Fruit fly (Drosophila melanogaster) whole organism, embryonic: Measurements from ENCODE around the gene mask.

ENCODE experiments used
- Antp ChIP-seq: fragments of 200-800 bp; sonication (Bioruptor generic); optimal IDR thresholded peaks from 3 replicates; lab custom pipeline; 2016; ENCODE audit warnings: missing biosample characterization, missing genetic modification characterization
- CG11093 ChIP-seq: fragments of 200-800 bp; sonication (Bioruptor generic); IDR thresholded peaks from 3 replicates; pipeline ENCODE4 v1.3.6; 2022; ENCODE audit warnings: missing biosample characterization, missing genetic modification characterization
- CG11247 ChIP-seq: fragments of 200-800 bp; sonication (Bioruptor generic); IDR thresholded peaks from 2 replicates; pipeline ENCODE4 v1.3.6; 2022; ENCODE audit warnings: missing biosample characterization, missing genetic modification characterization
- CG11696 ChIP-seq: fragments of 200-800 bp; sonication (Bioruptor generic); IDR thresholded peaks from 2 replicates; pipeline ENCODE4 v1.3.6; 2022; ENCODE audit warnings: missing biosample characterization, missing genetic modification characterization
- CG14441 ChIP-seq: fragments of 200-800 bp; sonication (Bioruptor generic); IDR thresholded peaks from 2 replicates; pipeline ENCODE4 v1.3.6; 2022; ENCODE audit warnings: missing biosample characterization, missing genetic modification characterization
- CG14860 ChIP-seq: fragments of 200-800 bp; sonication (Bioruptor generic); IDR thresholded peaks from 3 replicates; pipeline ENCODE4 v1.3.6; 2022; ENCODE audit warnings: missing biosample characterization, missing genetic modification characterization; ENCODE audit not compliant: partially characterized antibody
- CG16779 ChIP-seq: fragments of 200-800 bp; sonication (Bioruptor generic); IDR thresholded peaks from 2 replicates; pipeline ENCODE4 v1.3.6; 2022; ENCODE audit warnings: missing biosample characterization, missing genetic modification characterization
- CG17385 ChIP-seq: fragments of 200-800 bp; sonication (Bioruptor generic); optimal IDR thresholded peaks from 3 replicates; lab custom pipeline; 2018; ENCODE audit warnings: missing biosample characterization, mild to moderate bottlenecking, missing genetic modification characterization
- CG17568 ChIP-seq: fragments of 200-800 bp; sonication (Bioruptor generic); optimal IDR thresholded peaks from 2 replicates; lab custom pipeline; 2018; ENCODE audit warnings: missing biosample characterization, mild to moderate bottlenecking, missing genetic modification characterization, moderate library complexity
- CG18764 ChIP-seq: fragments of 200-800 bp; sonication (Bioruptor generic); optimal IDR thresholded peaks from 3 replicates; lab custom pipeline; 2016; ENCODE audit warnings: missing biosample characterization, missing genetic modification characterization
- CG2129 ChIP-seq: fragments of 200-800 bp; sonication (Bioruptor generic); IDR thresholded peaks from 2 replicates; pipeline ENCODE4 v1.3.6; 2022; ENCODE audit warnings: missing biosample characterization, missing genetic modification characterization; ENCODE audit not compliant: partially characterized antibody
- CG2678 ChIP-seq: fragments of 200-800 bp; sonication (Bioruptor generic); optimal IDR thresholded peaks from 3 replicates; lab custom pipeline; 2019; ENCODE audit warnings: missing biosample characterization, mild to moderate bottlenecking, missing genetic modification characterization, moderate library complexity
- CG33213 ChIP-seq: fragments of 200-800 bp; sonication (Bioruptor generic); optimal IDR thresholded peaks from 3 replicates; lab custom pipeline; 2016; ENCODE audit warnings: missing biosample characterization, missing genetic modification characterization
- CG4328 ChIP-seq: fragments of 200-800 bp; sonication (Bioruptor generic); optimal IDR thresholded peaks from 3 replicates; lab custom pipeline; 2017; ENCODE audit warnings: missing biosample characterization, missing genetic modification reagents, missing genetic modification characterization
- CG4404 ChIP-seq: fragments of 200-800 bp; sonication (Bioruptor generic); IDR thresholded peaks from 2 replicates; pipeline ENCODE4 v1.3.6; 2022; ENCODE audit warnings: missing biosample characterization, missing genetic modification characterization
- CG4730 ChIP-seq: fragments of 200-800 bp; sonication (Bioruptor generic); IDR thresholded peaks from 2 replicates; pipeline ENCODE4 v1.3.6; 2022; ENCODE audit warnings: missing biosample characterization, missing genetic modification characterization
- CG6683 ChIP-seq: fragments of 200-800 bp; sonication (Bioruptor generic); optimal IDR thresholded peaks from 2 replicates; lab custom pipeline; 2017; ENCODE audit warnings: missing biosample characterization, mild to moderate bottlenecking, missing genetic modification characterization, missing genetic modification reagents
- CG7987 ChIP-seq: fragments of 200-800 bp; sonication (Bioruptor generic); optimal IDR thresholded peaks from 2 replicates; lab custom pipeline; 2018; ENCODE audit warnings: missing biosample characterization, mild to moderate bottlenecking, missing genetic modification characterization, moderate library complexity
- CG9797 ChIP-seq: fragments of 200-800 bp; sonication (Bioruptor generic); optimal IDR thresholded peaks from 3 replicates; lab custom pipeline; 2018; ENCODE audit warnings: missing biosample characterization, mild to moderate bottlenecking, missing genetic modification characterization
- Deaf1 ChIP-seq: fragments of 200-800 bp; optimal IDR thresholded peaks from 3 replicates; lab custom pipeline; 2019; ENCODE audit warnings: missing biosample characterization, mild to moderate bottlenecking, missing genetic modification characterization, moderate library complexity
- Dp ChIP-seq: fragments of 200-800 bp; sonication (Bioruptor generic); optimal IDR thresholded peaks from 2 replicates; lab custom pipeline; 2018; ENCODE audit warnings: missing biosample characterization, mild to moderate bottlenecking, missing genetic modification characterization, moderate library complexity
- Fer1 ChIP-seq: fragments of 200-800 bp; sonication (Bioruptor generic); optimal IDR thresholded peaks from 2 replicates; lab custom pipeline; 2017; ENCODE audit warnings: missing biosample characterization, mild to moderate bottlenecking, missing genetic modification characterization
- Hand ChIP-seq: fragments of 200-800 bp; sonication (Bioruptor generic); optimal IDR thresholded peaks from 2 replicates; lab custom pipeline; 2017; ENCODE audit warnings: mild to moderate bottlenecking, missing biosample characterization, missing genetic modification reagents, missing genetic modification characterization
- Lhr ChIP-seq: fragments of 200-800 bp; sonication (Bioruptor generic); optimal IDR thresholded peaks from 3 replicates; lab custom pipeline; 2017; ENCODE audit warnings: mild to moderate bottlenecking, missing biosample characterization, missing genetic modification reagents, missing genetic modification characterization
- Med ChIP-seq: fragments of 200-800 bp; sonication (Bioruptor generic); peaks from one replicate; lab custom pipeline; 2016; ENCODE audit warnings: missing biosample characterization, missing genetic modification characterization, mild to moderate bottlenecking, inconsistent platforms, moderate library complexity
- Myb ChIP-seq: fragments of 200-800 bp; sonication (Bioruptor generic); optimal IDR thresholded peaks from 2 replicates; lab custom pipeline; 2016; ENCODE audit warnings: missing biosample characterization, missing genetic modification characterization
- NC2α ChIP-seq: fragments of 200-800 bp; sonication (Bioruptor generic); optimal IDR thresholded peaks from 2 replicates; lab custom pipeline; 2016; ENCODE audit warnings: missing biosample characterization, missing genetic modification characterization
- NC2β ChIP-seq: fragments of 200-800 bp; sonication (Bioruptor generic); optimal IDR thresholded peaks from 2 replicates; lab custom pipeline; 2016; ENCODE audit warnings: missing biosample characterization, missing genetic modification characterization
- Sox100B ChIP-seq: fragments of 200-800 bp; sonication (Bioruptor generic); optimal IDR thresholded peaks from 3 replicates; lab custom pipeline; 2018; ENCODE audit warnings: missing biosample characterization, mild to moderate bottlenecking, missing genetic modification characterization
- Sry-δ ChIP-seq: fragments of 200-800 bp; sonication (Bioruptor generic); optimal IDR thresholded peaks from 2 replicates; lab custom pipeline; 2016; ENCODE audit warnings: missing biosample characterization, missing genetic modification characterization
- ato ChIP-seq: fragments of 200-800 bp; sonication (Bioruptor generic); IDR thresholded peaks from 2 replicates; pipeline ENCODE4 v1.3.6; 2022; ENCODE audit warnings: missing biosample characterization, missing genetic modification characterization; ENCODE audit not compliant: partially characterized antibody
- caup ChIP-seq: fragments of 200-800 bp; sonication (Bioruptor generic); optimal IDR thresholded peaks from 3 replicates; lab custom pipeline; 2017; ENCODE audit warnings: missing biosample characterization, mild to moderate bottlenecking, missing genetic modification characterization, moderate library complexity; ENCODE audit not compliant: severe bottlenecking
- danr ChIP-seq: fragments of 200-800 bp; sonication (Bioruptor generic); IDR thresholded peaks from 2 replicates; pipeline ENCODE4 v1.3.6; 2022; ENCODE audit warnings: missing biosample characterization, missing genetic modification characterization
- exex ChIP-seq: fragments of 200-800 bp; sonication (Bioruptor generic); optimal IDR thresholded peaks from 4 replicates; lab custom pipeline; 2018; ENCODE audit warnings: missing biosample characterization, mild to moderate bottlenecking, missing genetic modification characterization, moderate library complexity
- fd102C ChIP-seq: fragments of 200-800 bp; sonication (Bioruptor generic); optimal IDR thresholded peaks from 2 replicates; lab custom pipeline; 2018; ENCODE audit warnings: missing biosample characterization, mild to moderate bottlenecking, missing genetic modification characterization, moderate library complexity
- gsb ChIP-seq: fragments of 200-800 bp; sonication (Bioruptor generic); IDR thresholded peaks from 2 replicates; pipeline ENCODE4 v1.3.6; 2022; ENCODE audit warnings: missing biosample characterization, missing genetic modification characterization
- insv ChIP-seq, 2 experiments: fragments of 200-800 bp; sonication (Bioruptor generic); optimal IDR thresholded peaks; 3 replicates each; lab custom pipeline; 2016 to 2018; ENCODE audit warnings: missing biosample characterization in 2 of 2, missing genetic modification characterization in 2 of 2
- kah ChIP-seq: fragments of 200-800 bp; sonication (Bioruptor generic); optimal IDR thresholded peaks from 2 replicates; lab custom pipeline; 2018; ENCODE audit warnings: missing biosample characterization, mild to moderate bottlenecking, missing genetic modification characterization
- knrl ChIP-seq: fragments of 200-800 bp; sonication (Bioruptor generic); IDR thresholded peaks from 3 replicates; pipeline ENCODE4 v1.3.6; 2022; ENCODE audit warnings: missing biosample characterization, missing genetic modification characterization; ENCODE audit not compliant: partially characterized antibody
- lab ChIP-seq: fragments of 200-800 bp; sonication (Bioruptor generic); optimal IDR thresholded peaks from 3 replicates; lab custom pipeline; 2017; ENCODE audit warnings: missing biosample characterization, missing genetic modification characterization, mild to moderate bottlenecking, moderate library complexity, missing genetic modification reagents
- lov ChIP-seq, 2 experiments: fragments of 200-800 bp in 1 of 2; fragments of >200 bp in 1 of 2; sonication (Bioruptor generic) in 1 of 2; IDR thresholded peaks in 1 of 2; optimal IDR thresholded peaks in 1 of 2; 2 replicates in 1 of 2; 3 replicates in 1 of 2; pipeline versions ENCODE4 v1.3.6 to Lab custom; 2017 to 2022; ENCODE audit warnings: missing biosample characterization in 1 of 2, missing genetic modification characterization in 1 of 2
- pho ChIP-seq: fragments of 200-800 bp; sonication (Bioruptor generic); optimal IDR thresholded peaks from 2 replicates; lab custom pipeline; 2016; ENCODE audit warnings: missing biosample characterization, missing genetic modification characterization
- pnt ChIP-seq: fragments of 200-800 bp; sonication (Bioruptor generic); optimal IDR thresholded peaks from 3 replicates; lab custom pipeline; 2016; ENCODE audit warnings: missing biosample characterization, missing genetic modification characterization
- prd ChIP-seq, 3 experiments: fragments of >200 bp in 2 of 3; fragments of 200-800 bp in 1 of 3; sonication (Bioruptor generic) in 1 of 3; optimal IDR thresholded peaks in 2 of 3; IDR thresholded peaks in 1 of 3; 2 replicates in 2 of 3; 3 replicates in 1 of 3; pipeline versions ENCODE4 v1.3.6 to Lab custom; 2017 to 2022; ENCODE audit warnings: missing biosample characterization in 1 of 3, missing genetic modification characterization in 1 of 3
- pzg ChIP-seq: fragments of 200-800 bp; sonication (Bioruptor generic); optimal IDR thresholded peaks from 3 replicates; lab custom pipeline; 2018; ENCODE audit warnings: missing biosample characterization, mild to moderate bottlenecking, missing genetic modification characterization, moderate library complexity
- sens-2 ChIP-seq: fragments of 200-800 bp; sonication (Bioruptor generic); IDR thresholded peaks from 2 replicates; pipeline ENCODE4 v1.3.6; 2022; ENCODE audit warnings: missing biosample characterization, missing genetic modification characterization
- sqz ChIP-seq: fragments of 200-800 bp; sonication (Bioruptor generic); optimal IDR thresholded peaks from 3 replicates; lab custom pipeline; 2018; ENCODE audit warnings: missing biosample characterization, mild to moderate bottlenecking, missing genetic modification characterization
- tll ChIP-seq, 2 experiments: fragments of 200-800 bp in 1 of 2; fragments of >200 bp in 1 of 2; sonication (Bioruptor generic) in 1 of 2; optimal IDR thresholded peaks; 2 replicates each; lab custom pipeline; 2017 to 2019; ENCODE audit warnings: missing biosample characterization in 2 of 2, missing genetic modification characterization in 2 of 2, mild to moderate bottlenecking in 1 of 2, moderate library complexity in 1 of 2

mask gene

dm6 chr3R:24271071-24271470 is 40.7 kb downstream of the mask start, which contains the start of gene jar (continued):
- TF ChIP-seq fd102C (GFP tag; lab: Kevin White, UChicago) = peak; percentile 21
- no peak for TF ChIP-seq lov (optimal IDR thresholded peaks at IDR 0.05; lab: Kevin White, UChicago)
- 0 out of 3 replicates have a peak, but pooled peaks have one; percentile 32 for TF ChIP-seq lov (GFP tag; IDR thresholded peaks at IDR 0.05; lab: Robert Waterston, UW)
- TF ChIP-seq ato (GFP tag; lab: Robert Waterston, UW) = peak; percentile 88
- TF ChIP-seq pho (GFP tag; lab: Kevin White, UChicago) = peak; percentile 12
- peak in 1 of 2 experiments; percentile 73 for TF ChIP-seq insv (GFP tag; optimal IDR thresholded peaks at IDR 0.05; lab: Kevin White, UChicago)
- TF ChIP-seq CG2678 (tag; lab: Kevin White, UChicago) = peak; percentile 34
- peak; percentile 34 for TF ChIP-seq kah (GFP tag; lab: Kevin White, UChicago)
- no peak for TF ChIP-seq CG4404 (GFP tag; lab: Robert Waterston, UW)
- TF ChIP-seq CG11093 = no peak
- TF ChIP-seq CG17385 (GFP tag; lab: Kevin White, UChicago) = peak; percentile 54
- peak; percentile 98 for TF ChIP-seq Sry-δ (GFP tag; lab: Kevin White, UChicago)
- peak; percentile 88 for TF ChIP-seq knrl (GFP tag; lab: Robert Waterston, UW)
- peak; percentile 72 for TF ChIP-seq Fer1 (GFP tag; lab: Kevin White, UChicago)
- TF ChIP-seq tll (GFP tag; optimal IDR thresholded peaks at IDR 0.05; lab: Kevin White, UChicago) = peak in 1 of 2 experiments; percentile 7
- no peak for TF ChIP-seq CG17568 (GFP tag; lab: Kevin White, UChicago)
- TF ChIP-seq pnt (GFP tag; lab: Kevin White, UChicago) = no peak
- no peak for TF ChIP-seq CG4328 (GFP tag; lab: Kevin White, UChicago)
- peak; percentile 43 for TF ChIP-seq sqz (GFP tag; lab: Kevin White, UChicago)
- TF ChIP-seq CG14860 (GFP tag; lab: Robert Waterston, UW) = no peak; the same call in 2 of the 3 replicates
- peak; percentile 60 for TF ChIP-seq lab (GFP tag; lab: Kevin White, UChicago)
- peak; percentile 67 for TF ChIP-seq sens-2
- TF ChIP-seq CG11247 (GFP tag; lab: Robert Waterston, UW) = peak; percentile 11; the same call in 1 of the 2 replicates
- TF ChIP-seq Antp (GFP tag; lab: Kevin White, UChicago) = no peak
- TF ChIP-seq CG7987 = peak; percentile 71
- TF ChIP-seq CG2129 = peak; percentile 70; the same call in 1 of the 2 replicates
- TF ChIP-seq exex (tag; lab: Kevin White, UChicago) = peak; percentile 22
- TF ChIP-seq CG4730 = no peak
- peak; percentile 44 for TF ChIP-seq caup (GFP tag; lab: Kevin White, UChicago)
- peak; percentile 97 for TF ChIP-seq pzg (GFP tag; lab: Kevin White, UChicago)
- TF ChIP-seq CG16779 (GFP tag; lab: Robert Waterston, UW) = no peak
- no peak for TF ChIP-seq CG6683 (GFP tag; lab: Kevin White, UChicago)
- peak; percentile 62 for TF ChIP-seq CG33213 (GFP tag; lab: Kevin White, UChicago)
- TF ChIP-seq NC2β = peak; percentile 32
- no peak for TF ChIP-seq Hand (GFP tag; lab: Kevin White, UChicago)
- TF ChIP-seq CG14441 (GFP tag; lab: Robert Waterston, UW) = no peak
- peak; percentile 24 for TF ChIP-seq NC2α (GFP tag; lab: Kevin White, UChicago)
- TF ChIP-seq Med (GFP tag; lab: Kevin White, UChicago) = peak; percentile 87
- peak; percentile 61 for TF ChIP-seq Deaf1 (tag; lab: Kevin White, UChicago)
- TF ChIP-seq gsb (GFP tag; lab: Robert Waterston, UW) = no peak
- TF ChIP-seq danr (GFP tag; lab: Robert Waterston, UW) = no peak
- peak; percentile 100 for TF ChIP-seq Dp (GFP tag; lab: Kevin White, UChicago)
- TF ChIP-seq Myb (GFP tag; lab: Kevin White, UChicago) = peak; percentile 99
- TF ChIP-seq Lhr (GFP tag; lab: Kevin White, UChicago) = peak; percentile 66
- peak; percentile 70 for TF ChIP-seq CG18764
- TF ChIP-seq CG11696 = peak; percentile 21; the same call in 1 of the 2 replicates
- TF ChIP-seq CG9797 (GFP tag; lab: Kevin White, UChicago) = peak; percentile 99
- no peak for TF ChIP-seq Sox100B (GFP tag; lab: Kevin White, UChicago)
- TF ChIP-seq prd (optimal IDR thresholded peaks at IDR 0.05; lab: Kevin White, UChicago) = no peak
- TF ChIP-seq prd (GFP tag; IDR thresholded peaks at IDR 0.05; lab: Robert Waterston, UW) = 0 out of 3 replicates have a peak, but pooled peaks have one; percentile 16
